Worm (Caenorhabditis elegans): ENCODE data around the gene spp-8.

ce11 chrIV:8492242-8492641, 10.8 kb downstream of the spp-8 start, which contains the start of gene sru-7:
- TF ChIP-seq mec-3 (tag; optimal IDR thresholded peaks at IDR 0.05; ENCODE audit: borderline replicate concordance) (no peak), ama-1 (optimal IDR thresholded peaks at IDR 0.05) (no peak), pqm-1 (tag; optimal IDR thresholded peaks at IDR 0.05) (no peak), fkh-10 (GFP tag; optimal IDR thresholded peaks at IDR 0.05) (no peak), pha-4 (tag; optimal IDR thresholded peaks at IDR 0.05) (no peak), ceh-6 (GFP tag; optimal IDR thresholded peaks at IDR 0.05) (no peak), eyg-1 (tag; optimal IDR thresholded peaks at IDR 0.05) (no peak), pag-3 (tag; optimal IDR thresholded peaks at IDR 0.05; ENCODE audit: borderline replicate concordance) (no peak), dve-1 (tag; optimal IDR thresholded peaks at IDR 0.05) (no peak), unc-3 (GFP tag; conservative IDR thresholded peaks at IDR 0.05) (no peak), unc-3 (tag; optimal IDR thresholded peaks at IDR 0.05) (no peak), ceh-14 (tag; optimal IDR thresholded peaks at IDR 0.05) (no peak), ceh-31 (tag; optimal IDR thresholded peaks at IDR 0.05) (no peak), unc-86 (tag; optimal IDR thresholded peaks at IDR 0.05) (no peak), zip-5 (tag; optimal IDR thresholded peaks at IDR 0.05) (no peak)
